Worm (Caenorhabditis elegans): ENCODE results near the gene memi-1.
"Not testable (repeated sequence)": the region's sequence is repeated elsewhere in the genome, so short reads cannot be mapped to it uniquely, and the experiment has no call there.

- not testable (repeated sequence) for TF ChIP-seq pha-4 (tag; optimal IDR thresholded peaks at IDR 0.05); nfya-1 (tag; optimal IDR thresholded peaks at IDR 0.05); odd-2 (tag; optimal IDR thresholded peaks at IDR 0.05); nhr-11 (tag; optimal IDR thresholded peaks at IDR 0.05); ama-1 (optimal IDR thresholded peaks at IDR 0.05); dmd-4 (tag; optimal IDR thresholded peaks at IDR 0.05; ENCODE audit: borderline replicate concordance); unc-42 (tag; optimal IDR thresholded peaks at IDR 0.05); npax-4 (tag; optimal IDR thresholded peaks at IDR 0.05); ceh-9 (tag; optimal IDR thresholded peaks at IDR 0.05); tbx-2 (tag; optimal IDR thresholded peaks at IDR 0.05); hlh-8 (tag; optimal IDR thresholded peaks at IDR 0.05); lin-11 (tag; optimal IDR thresholded peaks at IDR 0.05)
Measured at ce11 chrIV:4784687-4785086, 24.5 kb upstream of the memi-1 start.

All from whole organism, late embryonic.